Worm (Caenorhabditis elegans): ENCODE data around the gene F26G1.1.

Gene F26G1.1

ce11 chrII:4745281-4745680, 46.1 kb upstream of the F26G1.1 start (continued):
- no peak for TF ChIP-seq skn-1 (tag; optimal IDR thresholded peaks at IDR 0.05)

- TF ChIP-seq lsy-2 (tag; optimal IDR thresholded peaks at IDR 0.05) (peak in 1 of 2 experiments; percentile 51), nhr-48 (tag; optimal IDR thresholded peaks at IDR 0.05) (peak; percentile 62), ztf-11 (tag; optimal IDR thresholded peaks at IDR 0.05) (no peak), hlh-11 (tag; optimal IDR thresholded peaks at IDR 0.05) (peak; percentile 5), spr-1 (tag; optimal IDR thresholded peaks at IDR 0.05) (no peak), nhr-28 (tag; optimal IDR thresholded peaks at IDR 0.05) (no peak), ceh-32 (tag; optimal IDR thresholded peaks at IDR 0.05; ENCODE audit: poor library complexity) (no peak), skn-1 (tag; optimal IDR thresholded peaks at IDR 0.05) (no peak), F44E2.7 (GFP tag; IDR thresholded peaks at IDR 0.05) (no peak), zip-2 (tag; optimal IDR thresholded peaks at IDR 0.05) (no peak), hlh-30 (tag; optimal IDR thresholded peaks at IDR 0.05; ENCODE audit: insufficient read depth) (peak; percentile 69), ctbp-1 (GFP tag; IDR thresholded peaks at IDR 0.05) (no peak), zag-1 (tag; optimal IDR thresholded peaks at IDR 0.05) (no peak), nhr-10 (tag; optimal IDR thresholded peaks at IDR 0.05) (no peak), dmd-6 (GFP tag; IDR thresholded peaks at IDR 0.05) (no peak), mdl-1 (tag; optimal IDR thresholded peaks at IDR 0.05) (peak in 1 of 2 experiments; percentile 39), F26F4.8 (GFP tag; conservative IDR thresholded peaks at IDR 0.05) (no peak), nhr-41 (GFP tag; IDR thresholded peaks at IDR 0.05) (no peak), fos-1 (tag; optimal IDR thresholded peaks at IDR 0.05) (no peak), snpc-1.2 (GFP tag; IDR thresholded peaks at IDR 0.05) (no peak), madf-9 (GFP tag; conservative IDR thresholded peaks at IDR 0.05) (no peak), mdt-29 (GFP tag; IDR thresholded peaks at IDR 0.05) (peak; percentile 16; the same call in 1 of the 2 replicates)
Observed at ce11 chrII:4747063-4747462, 44.4 kb upstream of the F26G1.1 start.

ce11 chrII:4747697-4748096, 43.7 kb upstream of the F26G1.1 start:
- TF ChIP-seq ceh-20 (GFP tag; IDR thresholded peaks at IDR 0.05) (no peak), lsy-2 (tag; optimal IDR thresholded peaks at IDR 0.05) (peak in 1 of 2 experiments; percentile 2), hlh-30 (tag; optimal IDR thresholded peaks at IDR 0.05; ENCODE audit: insufficient read depth) (peak; percentile 26)

ce11 chrII:4748374-4748773, 43.0 kb upstream of the F26G1.1 start:
- TF ChIP-seq zfp-2 (tag; optimal IDR thresholded peaks at IDR 0.05) (no peak), ceh-20 (GFP tag; IDR thresholded peaks at IDR 0.05) (0 out of 2 replicates have a peak, but pooled peaks have one; percentile 14), ZK337.2 (GFP tag; IDR thresholded peaks at IDR 0.05) (no peak), T26A8.4 (GFP tag; IDR thresholded peaks at IDR 0.05) (no peak), hlh-11 (tag; optimal IDR thresholded peaks at IDR 0.05) (peak; percentile 4), lir-3 (tag; optimal IDR thresholded peaks at IDR 0.05) (no peak), lin-15B (tag; optimal IDR thresholded peaks at IDR 0.05) (no peak), mdt-29 (GFP tag; IDR thresholded peaks at IDR 0.05) (peak; percentile 64; the same call in 1 of the 2 replicates), zip-11 (GFP tag; IDR thresholded peaks at IDR 0.05) (no peak), hlh-30 (tag; optimal IDR thresholded peaks at IDR 0.05; ENCODE audit: insufficient read depth) (peak; percentile 66), nhr-102 (tag; optimal IDR thresholded peaks at IDR 0.05) (no peak), aly-2 (tag; optimal IDR thresholded peaks at IDR 0.05) (no peak)

- TF ChIP-seq nhr-42 (GFP tag; IDR thresholded peaks at IDR 0.05) = no peak
- TF ChIP-seq ama-1 (optimal IDR thresholded peaks at IDR 0.05) = no peak
- TF ChIP-seq lin-15B (tag; optimal IDR thresholded peaks at IDR 0.05) = no peak
- no peak for TF ChIP-seq Y105C5A.15 (GFP tag; IDR thresholded peaks at IDR 0.05)
- peak; percentile 8 for TF ChIP-seq nhr-28 (tag; optimal IDR thresholded peaks at IDR 0.05)
- peak in 1 of 2 experiments; percentile 30 for TF ChIP-seq lsy-2 (tag; optimal IDR thresholded peaks at IDR 0.05)
- no peak for TF ChIP-seq dmd-9 (GFP tag; IDR thresholded peaks at IDR 0.05)
Observed at ce11 chrII:4749581-4749980, 41.8 kb upstream of the F26G1.1 start, which contains the start of gene F41C3.2. F41C3.2 (plus strand) TSS chrII:4749968.
